Fruit fly (Drosophila melanogaster): ENCODE data around the gene CG7133.

CG7133 gene

DNA sequence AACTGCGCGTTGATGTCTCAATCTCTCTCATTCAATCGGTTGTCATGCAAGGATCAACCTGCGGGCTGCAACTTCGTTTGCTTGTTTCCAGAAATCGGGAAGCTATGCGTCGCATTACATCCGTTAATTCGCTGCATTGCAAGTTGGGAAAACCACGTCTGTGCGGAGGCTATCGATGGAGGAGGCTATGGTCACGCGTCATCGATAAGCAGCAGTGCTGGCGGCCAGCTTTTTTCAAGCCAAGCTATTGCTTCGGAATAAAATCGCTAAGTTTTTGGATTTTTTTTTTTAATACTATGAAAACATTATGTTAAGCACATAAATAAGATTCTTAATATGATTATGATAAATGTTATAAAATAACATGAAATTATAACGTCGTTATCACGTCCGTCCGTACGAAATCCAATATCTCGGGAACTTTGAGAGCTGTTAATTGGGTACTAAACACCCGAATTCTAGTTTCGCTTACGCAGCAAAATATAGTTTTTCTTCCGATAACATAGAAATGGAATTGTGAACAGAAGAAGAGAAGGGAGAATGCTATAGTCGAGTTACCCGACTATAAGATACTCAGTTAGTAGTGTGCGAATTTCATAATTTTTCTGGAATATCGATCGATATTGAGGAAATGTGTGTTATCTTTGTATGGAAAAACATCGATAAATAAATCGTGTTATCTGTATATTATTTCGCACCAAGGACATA lies 2.5 kb downstream of the CG7133 start, which contains the start of gene CG7139 (continued):
- TF ChIP-seq Smox (GFP tag; optimal IDR thresholded peaks at IDR 0.05) (peak; percentile 16), OdsH (GFP tag; optimal IDR thresholded peaks at IDR 0.05) (peak; percentile 1), CG31627 (GFP tag; optimal IDR thresholded peaks at IDR 0.05) (peak; percentile 45), Sox102F (GFP tag; optimal IDR thresholded peaks at IDR 0.05) (no peak), CG16779 (tag; optimal IDR thresholded peaks at IDR 0.05) (no peak), CG11762 (GFP tag; optimal IDR thresholded peaks at IDR 0.05; ENCODE audit: insufficient read depth) (no peak), Ets96B (tag; optimal IDR thresholded peaks at IDR 0.05) (no peak), CG8319 (GFP tag; optimal IDR thresholded peaks at IDR 0.05) (peak; percentile 2)

- TF ChIP-seq CG31627 (GFP tag; optimal IDR thresholded peaks at IDR 0.05) (no peak), fd85E (GFP tag; optimal IDR thresholded peaks at IDR 0.05) (no peak), Hr39 (GFP tag; optimal IDR thresholded peaks at IDR 0.05) (no peak), dsx (GFP tag; optimal IDR thresholded peaks at IDR 0.05; ENCODE audit: poor library complexity, severe bottlenecking) (no peak), Sox102F (GFP tag; optimal IDR thresholded peaks at IDR 0.05) (no peak), CG6854 (GFP tag; optimal IDR thresholded peaks at IDR 0.05) (no peak), CG8632 (GFP tag; optimal IDR thresholded peaks at IDR 0.05) (no peak), CG32006 (GFP tag; optimal IDR thresholded peaks at IDR 0.05) (no peak), Gug (GFP tag; IDR thresholded peaks at IDR 0.05) (no peak), Hr4 (GFP tag; optimal IDR thresholded peaks at IDR 0.05) (no peak), pdm3 (GFP tag; optimal IDR thresholded peaks at IDR 0.05) (no peak), CG16779 (tag; optimal IDR thresholded peaks at IDR 0.05) (no peak), Ets96B (tag; optimal IDR thresholded peaks at IDR 0.05) (no peak), Lpt (GFP tag; optimal IDR thresholded peaks at IDR 0.05) (no peak), CG3032 (tag; optimal IDR thresholded peaks at IDR 0.05) (no peak)
Measured at dm6 chr3L:22070506-22070905, 3.8 kb downstream of the CG7133 start.

- TF ChIP-seq Sox14 (GFP tag; optimal IDR thresholded peaks at IDR 0.05) (peak; percentile 42), Sox102F (GFP tag; optimal IDR thresholded peaks at IDR 0.05) (no peak), svp (GFP tag) (peak; percentile 47), cyc (GFP tag; optimal IDR thresholded peaks at IDR 0.05) (no peak), CG8319 (GFP tag; optimal IDR thresholded peaks at IDR 0.05) (peak; percentile 18), achi (GFP tag; optimal IDR thresholded peaks at IDR 0.05) (peak; percentile 95), fkh (GFP tag; optimal IDR thresholded peaks at IDR 0.05) (peak; percentile 81), topi (GFP tag; optimal IDR thresholded peaks at IDR 0.05) (no peak), Eip93F (GFP tag; optimal IDR thresholded peaks at IDR 0.05) (no peak), CG11294 (GFP tag; IDR thresholded peaks at IDR 0.05) (no peak), dsx (GFP tag; optimal IDR thresholded peaks at IDR 0.05; ENCODE audit: poor library complexity, severe bottlenecking) (peak; percentile 35)
Measured at dm6 chr3L:22065694-22066093, 8.6 kb downstream of the CG7133 start, which contains the start of gene CG14561. TSS of gene CG14561 (plus strand) at chr3L:22065907.

DNA sequence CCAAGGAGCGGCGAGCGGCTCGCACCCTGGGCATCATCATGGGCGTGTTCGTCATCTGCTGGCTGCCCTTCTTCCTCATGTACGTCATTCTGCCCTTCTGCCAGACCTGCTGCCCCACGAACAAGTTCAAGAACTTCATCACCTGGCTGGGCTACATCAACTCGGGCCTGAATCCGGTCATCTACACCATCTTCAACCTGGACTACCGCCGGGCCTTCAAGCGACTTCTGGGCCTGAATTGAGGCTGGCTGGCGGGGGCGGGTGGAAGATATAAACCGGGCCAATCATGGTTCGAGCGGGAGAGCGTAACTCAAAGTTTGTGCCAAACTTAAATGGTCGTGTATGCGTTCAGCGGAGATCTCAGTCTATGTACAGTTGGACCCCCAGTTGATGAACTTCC lies 10.5 kb downstream of the CG7133 start:
- TF ChIP-seq CG3032 (tag; optimal IDR thresholded peaks at IDR 0.05), result no peak
- TF ChIP-seq CG1621 (tag; optimal IDR thresholded peaks at IDR 0.05), result peak; percentile 16

DNA sequence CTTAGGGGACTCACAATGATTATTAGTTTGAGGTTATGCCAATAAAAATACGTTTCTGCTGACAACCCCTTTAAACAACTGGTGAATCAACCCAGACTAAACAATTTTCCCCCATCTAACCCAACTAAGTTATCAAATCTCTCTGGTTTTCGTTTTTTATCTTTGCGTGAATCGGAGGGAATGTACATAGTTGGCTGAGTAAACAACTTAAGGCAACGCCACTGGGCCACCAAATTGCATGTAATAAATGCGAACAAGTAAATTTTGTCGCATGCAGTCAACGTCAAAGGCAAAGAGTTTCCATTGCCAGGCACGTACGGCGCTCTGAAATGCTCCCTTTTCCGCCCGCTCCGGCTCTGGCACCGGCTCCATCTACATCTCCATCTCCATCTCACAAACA lies 21.0 kb downstream of the CG7133 start:
- TF ChIP-seq fkh (GFP tag; optimal IDR thresholded peaks at IDR 0.05), result peak; percentile 50
- no peak for TF ChIP-seq Sox15 (GFP tag; optimal IDR thresholded peaks at IDR 0.05)

- no peak for TF ChIP-seq CG11762 (GFP tag; optimal IDR thresholded peaks at IDR 0.05; ENCODE audit: insufficient read depth)
- TF ChIP-seq achi (GFP tag; optimal IDR thresholded peaks at IDR 0.05), result no peak
- TF ChIP-seq Hr39 (GFP tag; optimal IDR thresholded peaks at IDR 0.05), result no peak
- no peak for TF ChIP-seq CG6276 (GFP tag; optimal IDR thresholded peaks at IDR 0.05)
- TF ChIP-seq dac (GFP tag; optimal IDR thresholded peaks at IDR 0.05), result no peak
- TF ChIP-seq vri (GFP tag; optimal IDR thresholded peaks at IDR 0.05), result no peak
- no peak for TF ChIP-seq CG11294 (GFP tag; IDR thresholded peaks at IDR 0.05)
- TF ChIP-seq CG3032 (tag; optimal IDR thresholded peaks at IDR 0.05), result no peak
- TF ChIP-seq CG9139 (GFP tag; optimal IDR thresholded peaks at IDR 0.05), result no peak
- TF ChIP-seq CG31627 (GFP tag; optimal IDR thresholded peaks at IDR 0.05), result no peak
- TF ChIP-seq OdsH (GFP tag; optimal IDR thresholded peaks at IDR 0.05), result no peak
- TF ChIP-seq CG6792 (GFP tag; optimal IDR thresholded peaks at IDR 0.05), result no peak
- TF ChIP-seq acj6 (GFP tag; optimal IDR thresholded peaks at IDR 0.05), result no peak
- no peak for TF ChIP-seq Sox14 (GFP tag; optimal IDR thresholded peaks at IDR 0.05)
- no peak for TF ChIP-seq fkh (GFP tag; optimal IDR thresholded peaks at IDR 0.05)
Measured at dm6 chr3L:22051152-22051551, 23.2 kb downstream of the CG7133 start.
